Worm (Caenorhabditis elegans): ENCODE results near the gene clc-17.

DNA sequence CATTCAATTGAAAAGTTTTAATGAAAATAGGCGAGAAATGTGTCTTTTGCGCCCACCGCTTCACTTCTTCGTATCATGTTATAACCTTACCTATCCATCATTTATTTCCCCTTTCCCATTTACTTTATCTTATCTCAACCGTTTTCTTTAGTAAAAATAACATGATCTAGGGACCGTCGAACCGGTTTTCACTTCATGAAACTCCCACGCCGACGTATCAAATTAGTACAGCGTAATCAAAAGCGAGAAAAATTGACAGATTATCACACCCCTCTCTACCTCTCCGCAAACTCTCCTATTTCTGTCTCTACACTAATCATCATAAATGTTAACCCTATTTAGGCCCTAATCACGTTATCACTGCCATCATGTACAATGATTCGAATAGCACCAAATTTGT, 29.8 kb downstream of the clc-17 start:
- TF ChIP-seq zag-1 (tag; optimal IDR thresholded peaks at IDR 0.05) (no peak), nhr-28 (tag; optimal IDR thresholded peaks at IDR 0.05) (no peak), elt-3 (tag; optimal IDR thresholded peaks at IDR 0.05) (peak in 2 of 3 experiments; percentile 70 to 93), nfya-1 (tag; optimal IDR thresholded peaks at IDR 0.05; ENCODE audit: insufficient read depth) (no peak), mdl-1 (tag; optimal IDR thresholded peaks at IDR 0.05) (no peak), hmg-11 (tag; optimal IDR thresholded peaks at IDR 0.05) (no peak)

Data from whole organism, L3 larva.